Fruit fly (Drosophila melanogaster) whole organism, embryonic: ENCODE data around the gene CG10064.

Experiments
- CG10321 ChIP-seq: fragments of 200-800 bp; sonication (Bioruptor generic); IDR thresholded peaks from 2 replicates; pipeline ENCODE4 v1.3.6; 2022; ENCODE audit warnings: missing biosample characterization, missing genetic modification characterization
- CG10543 ChIP-seq: fragments of 200-800 bp; sonication (Bioruptor generic); optimal IDR thresholded peaks from 3 replicates; lab custom pipeline; 2017; ENCODE audit warnings: missing biosample characterization, mild to moderate bottlenecking, missing genetic modification characterization, moderate library complexity
- CG10565 ChIP-seq: fragments of 200-800 bp; sonication (Bioruptor generic); optimal IDR thresholded peaks from 3 replicates; lab custom pipeline; 2016; ENCODE audit warnings: missing biosample characterization, mild to moderate bottlenecking, missing genetic modification characterization
- CG12155 ChIP-seq: fragments of 200-800 bp; sonication (Bioruptor generic); optimal IDR thresholded peaks from 3 replicates; lab custom pipeline; 2016; ENCODE audit warnings: missing biosample characterization, missing genetic modification characterization
- CG12219 ChIP-seq: fragments of 200-800 bp; sonication (Bioruptor generic); optimal IDR thresholded peaks from 3 replicates; lab custom pipeline; 2018; ENCODE audit warnings: missing biosample characterization, mild to moderate bottlenecking, missing genetic modification characterization
- CG13775 ChIP-seq: fragments of 200-800 bp; sonication (Bioruptor generic); optimal IDR thresholded peaks from 3 replicates; lab custom pipeline; 2017; ENCODE audit warnings: missing biosample characterization, mild to moderate bottlenecking, missing genetic modification characterization
- CG17912 ChIP-seq: fragments of 200-800 bp; sonication (Bioruptor generic); optimal IDR thresholded peaks from 2 replicates; lab custom pipeline; 2018; ENCODE audit warnings: missing biosample characterization, mild to moderate bottlenecking, missing genetic modification characterization
- CG1832 ChIP-seq: fragments of 200-800 bp; sonication (Bioruptor generic); optimal IDR thresholded peaks from 2 replicates; lab custom pipeline; 2017; ENCODE audit warnings: missing biosample characterization, mild to moderate bottlenecking, missing genetic modification characterization, inconsistent platforms
- CG18599 ChIP-seq: fragments of 200-800 bp; sonication (Bioruptor generic); optimal IDR thresholded peaks from 3 replicates; lab custom pipeline; 2017; ENCODE audit warnings: missing biosample characterization, missing genetic modification characterization, mild to moderate bottlenecking, moderate library complexity, missing genetic modification reagents
- CG2199 ChIP-seq: fragments of 200-800 bp; sonication (Bioruptor generic); IDR thresholded peaks from 3 replicates; pipeline ENCODE4 v1.3.6; 2022; ENCODE audit warnings: missing biosample characterization, missing genetic modification characterization
- CG3995 ChIP-seq: fragments of 200-800 bp; sonication (Bioruptor generic); optimal IDR thresholded peaks from 3 replicates; lab custom pipeline; 2016; ENCODE audit warnings: missing biosample characterization, missing genetic modification characterization
- CG4360 ChIP-seq: fragments of 200-800 bp; sonication (Bioruptor generic); IDR thresholded peaks from 2 replicates; pipeline ENCODE4 v1.3.6; 2022; ENCODE audit warnings: missing biosample characterization, missing genetic modification characterization
- CG4820 ChIP-seq: fragments of 200-800 bp; sonication (Bioruptor generic); optimal IDR thresholded peaks from 3 replicates; lab custom pipeline; 2016; ENCODE audit warnings: missing biosample characterization, missing genetic modification characterization
- CG4854 ChIP-seq: fragments of 200-800 bp; sonication (Bioruptor generic); optimal IDR thresholded peaks from 2 replicates; lab custom pipeline; 2016; ENCODE audit warnings: missing biosample characterization, missing genetic modification characterization, inconsistent platforms
- CG6272 ChIP-seq: fragments of 200-800 bp; sonication (Bioruptor generic); IDR thresholded peaks from 2 replicates; pipeline ENCODE4 v1.3.6; 2022; ENCODE audit warnings: missing biosample characterization, missing genetic modification characterization
- CG6689 ChIP-seq: fragments of 200-800 bp; sonication (Bioruptor generic); IDR thresholded peaks from 2 replicates; pipeline ENCODE4 v1.3.6; 2022; ENCODE audit warnings: missing biosample characterization, missing genetic modification characterization
- CG9876 ChIP-seq: fragments of 200-800 bp; sonication (Bioruptor generic); optimal IDR thresholded peaks from 2 replicates; lab custom pipeline; 2016; ENCODE audit warnings: missing biosample characterization, missing genetic modification characterization
- Dek ChIP-seq: fragments of 200-800 bp; sonication (Bioruptor generic); optimal IDR thresholded peaks from 3 replicates; lab custom pipeline; 2019; ENCODE audit warnings: missing biosample characterization, mild to moderate bottlenecking, missing genetic modification characterization, moderate library complexity
- Dip3 ChIP-seq: fragments of 200-800 bp; sonication (Bioruptor generic); optimal IDR thresholded peaks from 3 replicates; lab custom pipeline; 2016; ENCODE audit warnings: missing biosample characterization, missing genetic modification characterization
- Gug ChIP-seq: fragments of 200-800 bp; sonication (Bioruptor generic); IDR thresholded peaks from 4 replicates; pipeline ENCODE4 v1.3.6; 2022; ENCODE audit warnings: missing biosample characterization, missing genetic modification characterization
- HmgD ChIP-seq: fragments of 200-800 bp; sonication (Bioruptor generic); optimal IDR thresholded peaks from 3 replicates; lab custom pipeline; 2016; ENCODE audit warnings: missing biosample characterization, missing genetic modification characterization
- Hr78 ChIP-seq, 2 experiments: fragments of 200-800 bp in 1 of 2; fragments of >200 bp in 1 of 2; sonication (Bioruptor generic) in 1 of 2; optimal IDR thresholded peaks; 2 replicates each; lab custom pipeline; 2017 to 2019; ENCODE audit warnings: missing biosample characterization in 2 of 2, missing genetic modification characterization in 2 of 2, mild to moderate bottlenecking in 1 of 2, moderate library complexity in 1 of 2
- Lhr ChIP-seq: fragments of 200-800 bp; sonication (Bioruptor generic); optimal IDR thresholded peaks from 3 replicates; lab custom pipeline; 2017; ENCODE audit warnings: mild to moderate bottlenecking, missing biosample characterization, missing genetic modification reagents, missing genetic modification characterization
- Nf-YB ChIP-seq: fragments of 200-800 bp; sonication (Bioruptor generic); optimal IDR thresholded peaks from 3 replicates; lab custom pipeline; 2019; ENCODE audit warnings: missing biosample characterization, mild to moderate bottlenecking, missing genetic modification characterization, moderate library complexity
- Side ChIP-seq: fragments of 200-800 bp; sonication (Bioruptor generic); optimal IDR thresholded peaks from 2 replicates; lab custom pipeline; 2016; ENCODE audit warnings: missing biosample characterization, missing genetic modification characterization
- Sox100B ChIP-seq: fragments of 200-800 bp; sonication (Bioruptor generic); optimal IDR thresholded peaks from 3 replicates; lab custom pipeline; 2018; ENCODE audit warnings: missing biosample characterization, mild to moderate bottlenecking, missing genetic modification characterization
- Tbp ChIP-seq: fragments of >200 bp; optimal IDR thresholded peaks from 2 replicates; lab custom pipeline; 2018; ENCODE audit warnings: missing biosample characterization, missing genetic modification characterization
- Usf ChIP-seq: fragments of 200-800 bp; sonication (Bioruptor generic); optimal IDR thresholded peaks from 2 replicates; lab custom pipeline; 2017; ENCODE audit warnings: missing genotype, missing biosample characterization, missing genetic modification characterization
- abd-A ChIP-seq: fragments of 200-800 bp; sonication (Bioruptor generic); optimal IDR thresholded peaks from 3 replicates; lab custom pipeline; 2019; ENCODE audit warnings: missing biosample characterization, mild to moderate bottlenecking, missing genetic modification characterization, moderate library complexity
- bigmax ChIP-seq: fragments of 200-800 bp; sonication (Bioruptor generic); optimal IDR thresholded peaks from 2 replicates; lab custom pipeline; 2018; ENCODE audit warnings: missing biosample characterization, mild to moderate bottlenecking, missing genetic modification characterization
- cato ChIP-seq: fragments of 200-800 bp; sonication (Bioruptor generic); optimal IDR thresholded peaks from 2 replicates; lab custom pipeline; 2016; ENCODE audit warnings: missing biosample characterization, missing genetic modification characterization, borderline replicate concordance
- ci ChIP-seq: fragments of 200-800 bp; sonication (Bioruptor generic); IDR thresholded peaks from 3 replicates; pipeline ENCODE4 v1.3.6; 2022; ENCODE audit warnings: missing biosample characterization, missing genetic modification characterization
- croc ChIP-seq: fragments of 200-800 bp; sonication (Bioruptor generic); conservative IDR thresholded peaks from 3 replicates; pipeline ENCODE4 v1.3.6; 2022; ENCODE audit warnings: missing biosample characterization, missing genetic modification characterization
- crol ChIP-seq: fragments of 200-800 bp; sonication (Bioruptor generic); IDR thresholded peaks from 2 replicates; pipeline ENCODE4 v1.3.6; 2022; ENCODE audit warnings: missing biosample characterization, missing genetic modification characterization
- cwo ChIP-seq: fragments of 200-800 bp; sonication (Bioruptor generic); optimal IDR thresholded peaks from 3 replicates; lab custom pipeline; 2017; ENCODE audit warnings: missing biosample characterization, missing genetic modification characterization, mild to moderate bottlenecking, moderate library complexity, missing genetic modification reagents
- dimm ChIP-seq: fragments of 200-800 bp; sonication (Bioruptor generic); IDR thresholded peaks from 2 replicates; pipeline ENCODE4 v1.3.6; 2022; ENCODE audit warnings: missing biosample characterization, missing genetic modification characterization
- hth ChIP-seq: fragments of >200 bp; optimal IDR thresholded peaks from 2 replicates; lab custom pipeline; 2017; ENCODE audit warnings: inconsistent platforms
- lmd ChIP-seq: fragments of 200-800 bp; sonication (Bioruptor generic); IDR thresholded peaks from 2 replicates; pipeline ENCODE4 v1.3.6; 2022; ENCODE audit warnings: missing biosample characterization, missing genetic modification characterization
- nom ChIP-seq: fragments of 200-800 bp; sonication (Bioruptor generic); optimal IDR thresholded peaks from 2 replicates; lab custom pipeline; 2017; ENCODE audit warnings: missing biosample characterization, missing genetic modification characterization, mild to moderate bottlenecking, moderate library complexity, missing genetic modification reagents
- sd ChIP-seq: fragments of 200-800 bp; sonication (Bioruptor generic); optimal IDR thresholded peaks from 3 replicates; lab custom pipeline; 2018; ENCODE audit warnings: missing biosample characterization, mild to moderate bottlenecking, missing genetic modification characterization, moderate library complexity
- sim ChIP-seq: fragments of 200-800 bp; sonication (Bioruptor generic); IDR thresholded peaks from 2 replicates; pipeline ENCODE4 v1.3.6; 2022; ENCODE audit warnings: missing biosample characterization, missing genetic modification characterization
- sisA ChIP-seq: fragments of 200-800 bp; sonication (Bioruptor generic); IDR thresholded peaks from 2 replicates; pipeline ENCODE4 v1.3.6; 2022; ENCODE audit warnings: missing biosample characterization, missing genetic modification characterization
- sr ChIP-seq: fragments of 200-800 bp; sonication (Bioruptor generic); IDR thresholded peaks from 3 replicates; pipeline ENCODE4 v1.3.6; 2022; ENCODE audit warnings: missing biosample characterization, missing genetic modification characterization
- tgo ChIP-seq: fragments of 200-800 bp; sonication (Bioruptor generic); IDR thresholded peaks from 3 replicates; pipeline ENCODE4 v1.3.6; 2022; ENCODE audit warnings: missing biosample characterization, missing genetic modification characterization
- tna ChIP-seq: fragments of 200-800 bp; sonication (Bioruptor generic); IDR thresholded peaks from 2 replicates; pipeline ENCODE4 v1.3.6; 2022; ENCODE audit warnings: missing biosample characterization, missing genetic modification characterization; ENCODE audit not compliant: partially characterized antibody
- twi ChIP-seq: fragments of 200-800 bp; optimal IDR thresholded peaks from 2 replicates; lab custom pipeline; 2019; ENCODE audit warnings: missing biosample characterization, mild to moderate bottlenecking, missing genetic modification characterization, moderate library complexity
- tx ChIP-seq: fragments of 200-800 bp; sonication (Bioruptor generic); optimal IDR thresholded peaks from 2 replicates; lab custom pipeline; 2016; ENCODE audit warnings: missing biosample characterization, missing genetic modification characterization
- unpg ChIP-seq: fragments of 200-800 bp; sonication (Bioruptor generic); optimal IDR thresholded peaks from 3 replicates; lab custom pipeline; 2018; ENCODE audit warnings: missing biosample characterization, mild to moderate bottlenecking, missing genetic modification characterization, moderate library complexity
- zf30C ChIP-seq: fragments of 200-800 bp; sonication (Bioruptor generic); optimal IDR thresholded peaks from 3 replicates; lab custom pipeline; 2018; ENCODE audit warnings: missing biosample characterization, mild to moderate bottlenecking, missing genetic modification characterization

CG10064 gene

DNA sequence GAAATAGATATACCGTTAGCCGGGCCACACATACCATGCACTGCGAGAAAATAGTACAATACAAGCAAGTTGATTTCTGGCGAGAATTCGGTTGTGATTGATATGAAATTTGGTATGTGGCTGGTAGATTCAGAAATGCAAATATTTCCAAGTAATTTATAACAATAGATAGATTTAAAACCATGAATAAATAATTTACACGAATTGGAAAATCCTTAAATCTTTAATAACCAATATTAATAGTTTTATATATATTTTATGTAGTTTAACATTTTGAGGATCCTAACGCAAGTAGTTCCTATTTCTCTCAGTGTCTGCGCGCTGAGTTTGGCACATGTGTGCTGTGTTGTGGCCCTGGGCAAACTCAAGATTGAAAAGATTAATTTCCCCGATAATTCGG, 14.1 kb upstream of the CG10064 start (continued):
- TF ChIP-seq Lhr (GFP tag; lab: Kevin White, UChicago) (peak; percentile 30), Usf (peak; percentile 33)

DNA sequence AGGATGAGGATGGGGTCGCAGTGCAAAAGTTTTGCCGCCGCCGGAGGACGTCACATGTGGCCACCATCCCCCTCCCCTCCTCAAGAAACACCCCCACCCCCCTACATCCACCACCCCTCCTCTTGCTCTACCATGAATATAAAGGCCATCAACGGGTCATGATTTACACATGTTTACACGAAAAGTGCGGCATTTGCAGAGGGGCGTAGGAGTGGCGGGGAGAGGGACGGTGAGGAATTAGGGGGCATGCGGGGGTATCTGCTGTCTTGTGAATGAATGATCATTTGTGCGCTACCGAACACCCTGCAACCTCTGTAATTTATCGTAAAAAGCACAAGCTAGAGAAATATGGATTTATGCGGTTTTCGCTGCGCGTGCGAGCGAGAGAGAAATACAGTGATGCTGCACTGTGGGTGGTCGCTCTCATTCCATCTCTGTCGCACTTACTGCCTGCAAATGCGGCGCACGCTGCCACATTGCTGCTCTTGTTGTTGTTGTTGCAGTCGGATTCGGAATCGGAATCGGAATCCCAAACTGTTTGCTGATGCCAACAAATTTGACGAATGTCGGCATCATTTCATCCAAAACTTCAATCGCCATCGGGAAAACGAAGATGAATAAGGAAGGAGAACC, 13.5 kb upstream of the CG10064 start:
- TF ChIP-seq crol (GFP tag; lab: Robert Waterston, UW) (peak; percentile 98), Nf-YB (GFP tag; lab: Kevin White, UChicago) (peak; percentile 10), CG12219 (GFP tag; lab: Kevin White, UChicago) (no peak), CG10543 (GFP tag; lab: Kevin White, UChicago) (peak; percentile 38), hth (lab: Kevin White, UChicago) (no peak), CG2199 (GFP tag; lab: Robert Waterston, UW) (0 out of 3 replicates have a peak, but pooled peaks have one; percentile 52), CG12155 (GFP tag; lab: Kevin White, UChicago) (no peak), CG4820 (no peak), sr (peak; percentile 58; the same call in 1 of the 3 replicates), cato (no peak), CG13775 (GFP tag; lab: Kevin White, UChicago) (no peak), tgo (GFP tag; lab: Robert Waterston, UW) (no peak), unpg (no peak), CG17912 (GFP tag; lab: Kevin White, UChicago) (no peak), Hr78 (GFP tag; optimal IDR thresholded peaks at IDR 0.05; lab: Kevin White, UChicago) (peak in 1 of 2 experiments; percentile 5), CG1832 (GFP tag; lab: Kevin White, UChicago) (peak; percentile 71), Dip3 (GFP tag; lab: Kevin White, UChicago) (no peak), CG6689 (no peak), abd-A (tag; lab: Kevin White, UChicago) (peak; percentile 71), dimm (GFP tag; lab: Robert Waterston, UW) (no peak), sd (peak; percentile 10), ci (peak; percentile 80), sim (GFP tag; lab: Robert Waterston, UW) (no peak), CG10565 (no peak), nom (no peak), cwo (GFP tag; lab: Kevin White, UChicago) (peak; percentile 53), Gug (no peak), CG10321 (GFP tag; lab: Robert Waterston, UW) (peak; percentile 81), twi (tag; lab: Kevin White, UChicago) (peak; percentile 79), zf30C (GFP tag; lab: Kevin White, UChicago) (no peak), CG9876 (GFP tag; lab: Kevin White, UChicago) (no peak), bigmax (no peak), HmgD (GFP tag; lab: Kevin White, UChicago) (no peak), tna (GFP tag; lab: Robert Waterston, UW) (no peak), lmd (GFP tag; lab: Robert Waterston, UW) (0 out of 2 replicates have a peak, but pooled peaks have one; percentile 23), CG4360 (peak; percentile 95), CG6272 (GFP tag; lab: Robert Waterston, UW) (no peak), tx (no peak), sisA (GFP tag; lab: Robert Waterston, UW) (no peak), croc (GFP tag; lab: Robert Waterston, UW) (no peak), Dek (no peak), Tbp (GFP tag; lab: Kevin White, UChicago) (no peak), Side (GFP tag; lab: Kevin White, UChicago) (no peak), CG4854 (GFP tag; lab: Kevin White, UChicago) (no peak), CG18599 (GFP tag; lab: Kevin White, UChicago) (no peak), CG3995 (GFP tag; lab: Kevin White, UChicago) (no peak), Sox100B (GFP tag; lab: Kevin White, UChicago) (no peak)
